Fruit fly (Drosophila melanogaster) whole organism, prepupa: ENCODE measurements around the gene svp.

Experiments
- CG6163 ChIP-seq: fragments of 200-800 bp; sonication (Bioruptor generic); IDR thresholded peaks from 3 replicates; pipeline ENCODE4 v1.3.6; 2022; ENCODE audit warnings: missing biosample characterization, missing genetic modification characterization
- CG9139 ChIP-seq: fragments of 200-800 bp; sonication (Bioruptor generic); optimal IDR thresholded peaks from 3 replicates; lab custom pipeline; 2017; ENCODE audit warnings: missing biosample characterization, mild to moderate bottlenecking, missing genetic modification characterization
- Eip75B ChIP-seq: fragments of 200-800 bp; sonication (Bioruptor generic); optimal IDR thresholded peaks from 3 replicates; lab custom pipeline; 2016; ENCODE audit warnings: missing biosample characterization, missing genetic modification characterization
- cyc ChIP-seq: fragments of 200-800 bp; sonication (Bioruptor generic); optimal IDR thresholded peaks from 3 replicates; lab custom pipeline; 2016; ENCODE audit warnings: missing biosample characterization, missing genetic modification characterization
- fd59A ChIP-seq: fragments of 200-800 bp; sonication (Bioruptor generic); optimal IDR thresholded peaks from 2 replicates; lab custom pipeline; 2017; ENCODE audit warnings: missing biosample characterization, mild to moderate bottlenecking, missing genetic modification characterization, missing genetic modification reagents
- salr ChIP-seq, 2 experiments: fragments of 200-800 bp; sonication (Bioruptor generic); optimal IDR thresholded peaks; 3 replicates each; lab custom pipeline; 2016 to 2018; ENCODE audit warnings: missing biosample characterization in 2 of 2, missing genetic modification characterization in 2 of 2, mild to moderate bottlenecking in 1 of 2

- TF ChIP-seq Eip75B (GFP tag; lab: Kevin White, UChicago) (no peak), fd59A (GFP tag; lab: Kevin White, UChicago) (no peak), cyc (GFP tag; lab: Kevin White, UChicago) (no peak), CG9139 (no peak), salr (GFP tag; optimal IDR thresholded peaks at IDR 0.05; lab: Kevin White, UChicago) (no peak), CG6163 (GFP tag; lab: Robert Waterston, UW) (no peak)
Measured at dm6 chr3R:12239166-12239565, 19.4 kb upstream of the svp start, which contains the start of gene Cyp313a3.
